Worm (Caenorhabditis elegans) whole organism, midembryonic: ENCODE data around the gene lit-1.

Experiments used
- T22C8.4 ChIP-seq: fragments of 200-800 bp; sonication (Bioruptor generic); IDR thresholded peaks from 2 replicates; pipeline ENCODE4 v1.3.6; 2022; ENCODE audit warnings: missing genetic modification characterization, missing compliant biosample characterization
- cog-1 ChIP-seq: sonication (generic microtip); optimal IDR thresholded peaks from 2 replicates; lab custom pipeline; 2016; ENCODE audit warnings: missing genetic modification characterization, missing compliant biosample characterization
- klf-2 ChIP-seq: fragments of 200-800 bp; sonication (Bioruptor generic); conservative IDR thresholded peaks from 2 replicates; pipeline ENCODE4 v1.3.6; 2022; ENCODE audit warnings: missing genetic modification reagents, missing genetic modification characterization, missing compliant biosample characterization
- ref-1 ChIP-seq: fragments of 200-800 bp; sonication (Bioruptor generic); conservative IDR thresholded peaks from 2 replicates; pipeline ENCODE4 v1.3.6; 2022; ENCODE audit warnings: missing genetic modification reagents, missing genetic modification characterization, missing compliant biosample characterization

DNA sequence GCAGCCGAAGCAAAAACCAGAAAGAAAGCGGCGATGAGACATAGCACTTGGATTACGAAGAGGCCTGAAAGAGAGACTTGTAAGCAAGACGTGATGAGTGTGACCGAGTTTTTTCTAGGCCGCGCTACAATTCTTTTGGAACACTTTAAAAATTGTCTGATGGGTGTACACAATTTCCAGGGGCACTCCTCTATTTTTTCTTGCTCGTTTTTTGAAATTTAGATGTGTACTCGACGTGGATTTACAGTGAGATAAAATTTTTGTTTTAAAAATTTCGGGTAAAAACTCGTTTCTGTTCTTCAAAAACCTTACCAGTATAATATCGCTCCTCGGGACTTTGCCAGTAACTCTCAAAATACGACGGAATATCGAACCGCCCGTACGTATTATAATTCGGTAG lies 28.0 kb downstream of the lit-1 start:
- TF ChIP-seq klf-2 (GFP tag; lab: Robert Waterston, UW), result no peak
- no peak for TF ChIP-seq cog-1 (tag; lab: Kevin White, UChicago)
- TF ChIP-seq ref-1 (GFP tag; lab: Robert Waterston, UW), result no peak
- no peak for TF ChIP-seq T22C8.4 (GFP tag; lab: Robert Waterston, UW)
